Worm (Caenorhabditis elegans): ENCODE data around the gene C06E1.9.

Gene C06E1.9

ce11 chrIII:8556836-8557385 lies 52.7 kb downstream of the C06E1.9 start, which contains the start of gene C02D5.2 (continued):
- TF ChIP-seq nhr-19 (GFP tag; conservative IDR thresholded peaks at IDR 0.05) (peak; percentile 52), unc-86 (tag; optimal IDR thresholded peaks at IDR 0.05) (no peak), lin-15B (tag; optimal IDR thresholded peaks at IDR 0.05) (no peak), hlh-4 (tag; optimal IDR thresholded peaks at IDR 0.05) (no peak), aha-1 (tag; optimal IDR thresholded peaks at IDR 0.05) (no peak)

All from whole organism, L1 larva.